Worm (Caenorhabditis elegans) whole organism, early embryonic: Measurements from ENCODE around the gene F35C11.2.

Source experiments
- B0310.2 ChIP-seq: sonication (generic microtip); optimal IDR thresholded peaks from 2 replicates; lab custom pipeline; 2016; ENCODE audit warnings: mild to moderate bottlenecking, missing genetic modification characterization, missing compliant biosample characterization
- F13C5.2 ChIP-seq: sonication (generic microtip); optimal IDR thresholded peaks from 2 replicates; lab custom pipeline; 2017; ENCODE audit warnings: mild to moderate bottlenecking, missing genetic modification characterization, inconsistent platforms, missing compliant biosample characterization
- aly-1 ChIP-seq: sonication (generic microtip); optimal IDR thresholded peaks from 2 replicates; lab custom pipeline; 2016; ENCODE audit warnings: missing genetic modification characterization, missing compliant biosample characterization
- ama-1 ChIP-seq: fragments of 150-350 bp; optimal IDR thresholded peaks from 2 replicates; lab custom pipeline; 2014
- ceh-13 ChIP-seq: fragments of 200-800 bp; sonication (Bioruptor generic); optimal IDR thresholded peaks from 2 replicates; lab custom pipeline; 2018; ENCODE audit warnings: mild to moderate bottlenecking, missing genetic modification characterization, missing compliant biosample characterization
- ceh-36 ChIP-seq: sonication (generic microtip); optimal IDR thresholded peaks from 2 replicates; lab custom pipeline; 2016; ENCODE audit warnings: missing genetic modification characterization, inconsistent platforms, missing compliant biosample characterization
- ets-7 ChIP-seq: sonication (generic microtip); optimal IDR thresholded peaks from 2 replicates; lab custom pipeline; 2016; ENCODE audit warnings: missing genotype, missing genetic modification characterization, missing compliant biosample characterization
- flt-1 ChIP-seq: fragments of 200-800 bp; sonication (Bioruptor generic); IDR thresholded peaks from 2 replicates; pipeline ENCODE4 v1.3.6; 2022; ENCODE audit warnings: missing genetic modification characterization, missing compliant biosample characterization
- hmbx-1 ChIP-seq: sonication (generic microtip); optimal IDR thresholded peaks from 2 replicates; lab custom pipeline; 2016; ENCODE audit warnings: mild to moderate bottlenecking, missing genetic modification characterization, missing compliant biosample characterization
- hmg-4 ChIP-seq: fragments of 200-800 bp; sonication (Bioruptor generic); optimal IDR thresholded peaks from 2 replicates; lab custom pipeline; 2018; ENCODE audit warnings: mild to moderate bottlenecking, missing genetic modification characterization, missing compliant biosample characterization
- hnd-1 ChIP-seq: sonication (generic microtip); optimal IDR thresholded peaks from 2 replicates; lab custom pipeline; 2016; ENCODE audit warnings: missing genetic modification characterization, missing compliant biosample characterization
- pes-1 ChIP-seq: fragments of 200-800 bp; sonication (Bioruptor generic); IDR thresholded peaks from 2 replicates; pipeline ENCODE4 v1.3.6; 2022; ENCODE audit warnings: missing genetic modification reagents, missing genetic modification characterization, missing compliant biosample characterization
- scrt-1 ChIP-seq: fragments of 200-800 bp; sonication (Bioruptor generic); IDR thresholded peaks from 2 replicates; pipeline ENCODE4 v1.3.6; 2022; ENCODE audit warnings: missing genetic modification characterization, missing compliant biosample characterization
- sea-1 ChIP-seq: fragments of 200-800 bp; sonication (Bioruptor generic); conservative IDR thresholded peaks from 2 replicates; pipeline ENCODE4 v1.3.6; 2022; ENCODE audit warnings: missing genetic modification characterization, missing compliant biosample characterization
- tbx-11 ChIP-seq: fragments of 200-800 bp; sonication (Bioruptor generic); IDR thresholded peaks from 2 replicates; pipeline ENCODE4 v1.3.6; 2022; ENCODE audit warnings: missing genetic modification characterization, missing compliant biosample characterization
- tbx-37 ChIP-seq: fragments of 200-800 bp; sonication (Bioruptor generic); conservative IDR thresholded peaks from 2 replicates; pipeline ENCODE4 v1.3.6; 2022; ENCODE audit warnings: missing genetic modification reagents, missing genetic modification characterization, missing compliant biosample characterization
- tra-4 ChIP-seq: sonication (generic microtip); optimal IDR thresholded peaks from 2 replicates; lab custom pipeline; 2017; ENCODE audit warnings: missing genetic modification characterization, missing compliant biosample characterization

F35C11.2 gene

ce11 chrII:8253160-8253793 lies 4.6 kb upstream of the F35C11.2 start, which contains the start of gene F35C11.5:
TSS of gene F35C11.5 (plus strand) at chrII:8253743.
- no peak for TF ChIP-seq tbx-37
- TF ChIP-seq tbx-11: no peak
- no peak for TF ChIP-seq sea-1 (GFP tag; lab: Robert Waterston, UW)
- TF ChIP-seq ama-1 (lab: Kevin White, UChicago): no peak
- no peak for TF ChIP-seq hmg-4 (GFP tag; lab: Kevin White, UChicago)
- TF ChIP-seq F13C5.2 (tag; lab: Kevin White, UChicago): no peak
- no peak for TF ChIP-seq flt-1 (GFP tag; lab: Robert Waterston, UW)
- no peak for TF ChIP-seq ceh-36
- no peak for TF ChIP-seq B0310.2
- TF ChIP-seq scrt-1 (GFP tag; lab: Robert Waterston, UW): no peak
- TF ChIP-seq hmbx-1 (tag; lab: Kevin White, UChicago): no peak
- TF ChIP-seq hnd-1: no peak

- TF ChIP-seq ets-7 (tag; lab: Kevin White, UChicago) (no peak), F13C5.2 (tag; lab: Kevin White, UChicago) (no peak), ceh-13 (GFP tag; lab: Kevin White, UChicago) (no peak), scrt-1 (GFP tag; lab: Robert Waterston, UW) (no peak), flt-1 (GFP tag; lab: Robert Waterston, UW) (no peak), tbx-11 (no peak), hnd-1 (no peak), tra-4 (tag; lab: Kevin White, UChicago) (no peak), tbx-37 (no peak), ama-1 (lab: Kevin White, UChicago) (no peak), aly-1 (tag; lab: Kevin White, UChicago) (no peak), hmbx-1 (tag; lab: Kevin White, UChicago) (no peak), ceh-36 (no peak), hmg-4 (GFP tag; lab: Kevin White, UChicago) (no peak)
Measured at ce11 chrII:8249710-8250109, 1.1 kb upstream of the F35C11.2 start.

- no peak for TF ChIP-seq hmg-4 (GFP tag; lab: Kevin White, UChicago)
- no peak for TF ChIP-seq flt-1 (GFP tag; lab: Robert Waterston, UW)
- TF ChIP-seq scrt-1 (GFP tag; lab: Robert Waterston, UW): no peak
- no peak for TF ChIP-seq pes-1 (GFP tag; lab: Robert Waterston, UW)
- no peak for TF ChIP-seq tra-4 (tag; lab: Kevin White, UChicago)
- no peak for TF ChIP-seq B0310.2
- TF ChIP-seq ceh-36: no peak
- TF ChIP-seq ets-7 (tag; lab: Kevin White, UChicago): no peak
- TF ChIP-seq hnd-1: no peak
Measured at ce11 chrII:8246476-8246875, 2.2 kb downstream of the F35C11.2 start, which contains the start of gene F35C11.3. TSS of gene F35C11.3 (plus strand) at chrII:8246776.

- no peak for TF ChIP-seq F13C5.2 (tag; lab: Kevin White, UChicago)
- TF ChIP-seq ets-7 (tag; lab: Kevin White, UChicago): no peak
- no peak for TF ChIP-seq ama-1 (lab: Kevin White, UChicago)
- no peak for TF ChIP-seq pes-1 (GFP tag; lab: Robert Waterston, UW)
- TF ChIP-seq ceh-13 (GFP tag; lab: Kevin White, UChicago): no peak
- no peak for TF ChIP-seq hnd-1
- TF ChIP-seq flt-1 (GFP tag; lab: Robert Waterston, UW): no peak
Measured at ce11 chrII:8238155-8238554, 10.5 kb downstream of the F35C11.2 start, which contains the start of gene nlp-5. TSS of gene nlp-5 (plus strand) at chrII:8238455.

- TF ChIP-seq ama-1 (lab: Kevin White, UChicago) (no peak), hmbx-1 (tag; lab: Kevin White, UChicago) (no peak), ets-7 (tag; lab: Kevin White, UChicago) (no peak), F13C5.2 (tag; lab: Kevin White, UChicago) (no peak), B0310.2 (no peak)
Measured at ce11 chrII:8232489-8232888, 16.1 kb downstream of the F35C11.2 start, which contains the start of gene M110.7. TSS of gene M110.7 (plus strand) at chrII:8232789.

ce11 chrII:8230976-8231375 lies 17.7 kb downstream of the F35C11.2 start, which contains the start of gene M110.9:
TSS of gene M110.9 (plus strand) at chrII:8231276.
- TF ChIP-seq pes-1 (GFP tag; lab: Robert Waterston, UW): no peak
- TF ChIP-seq ama-1 (lab: Kevin White, UChicago): no peak

- no peak for TF ChIP-seq pes-1 (GFP tag; lab: Robert Waterston, UW)
- no peak for TF ChIP-seq hmbx-1 (tag; lab: Kevin White, UChicago)
Measured at ce11 chrII:8226475-8226874, 22.2 kb downstream of the F35C11.2 start.

ce11 chrII:8225914-8226313 lies 22.7 kb downstream of the F35C11.2 start:
- TF ChIP-seq pes-1 (GFP tag; lab: Robert Waterston, UW) (no peak), hmbx-1 (tag; lab: Kevin White, UChicago) (no peak), scrt-1 (GFP tag; lab: Robert Waterston, UW) (no peak), F13C5.2 (tag; lab: Kevin White, UChicago) (no peak), ceh-36 (no peak), tra-4 (tag; lab: Kevin White, UChicago) (no peak), tbx-11 (no peak), tbx-37 (no peak), sea-1 (GFP tag; lab: Robert Waterston, UW) (no peak), flt-1 (GFP tag; lab: Robert Waterston, UW) (no peak), ceh-13 (GFP tag; lab: Kevin White, UChicago) (no peak)
